Worm (Caenorhabditis elegans) whole organism, early embryonic: ENCODE measurements around the gene sra-4.

Experiments used
- aly-1 ChIP-seq: sonication (generic microtip); optimal IDR thresholded peaks from 2 replicates; lab custom pipeline; 2016; ENCODE audit warnings: missing genetic modification characterization, missing compliant biosample characterization
- ama-1 ChIP-seq: fragments of 150-350 bp; optimal IDR thresholded peaks from 2 replicates; lab custom pipeline; 2014
- ceh-13 ChIP-seq: fragments of 200-800 bp; sonication (Bioruptor generic); optimal IDR thresholded peaks from 2 replicates; lab custom pipeline; 2018; ENCODE audit warnings: mild to moderate bottlenecking, missing genetic modification characterization, missing compliant biosample characterization
- ceh-36 ChIP-seq: sonication (generic microtip); optimal IDR thresholded peaks from 2 replicates; lab custom pipeline; 2016; ENCODE audit warnings: missing genetic modification characterization, inconsistent platforms, missing compliant biosample characterization
- flt-1 ChIP-seq: fragments of 200-800 bp; sonication (Bioruptor generic); IDR thresholded peaks from 2 replicates; pipeline ENCODE4 v1.3.6; 2022; ENCODE audit warnings: missing genetic modification characterization, missing compliant biosample characterization
- hmg-4 ChIP-seq: fragments of 200-800 bp; sonication (Bioruptor generic); optimal IDR thresholded peaks from 2 replicates; lab custom pipeline; 2018; ENCODE audit warnings: mild to moderate bottlenecking, missing genetic modification characterization, missing compliant biosample characterization
- scrt-1 ChIP-seq: fragments of 200-800 bp; sonication (Bioruptor generic); IDR thresholded peaks from 2 replicates; pipeline ENCODE4 v1.3.6; 2022; ENCODE audit warnings: missing genetic modification characterization, missing compliant biosample characterization
- tra-4 ChIP-seq: sonication (generic microtip); optimal IDR thresholded peaks from 2 replicates; lab custom pipeline; 2017; ENCODE audit warnings: missing genetic modification characterization, missing compliant biosample characterization

- TF ChIP-seq ceh-13 (GFP tag; lab: Kevin White, UChicago), result no peak
- no peak for TF ChIP-seq tra-4 (tag; lab: Kevin White, UChicago)
- no peak for TF ChIP-seq aly-1 (tag; lab: Kevin White, UChicago)
- no peak for TF ChIP-seq ceh-36 (tag; lab: Kevin White, UChicago)
- TF ChIP-seq scrt-1 (GFP tag; lab: Robert Waterston, UW), result no peak
- TF ChIP-seq ama-1, result no peak
- no peak for TF ChIP-seq hmg-4 (GFP tag; lab: Kevin White, UChicago)
- no peak for TF ChIP-seq flt-1 (GFP tag; lab: Robert Waterston, UW)
Observed at ce11 chrII:9540723-9541122, 2.0 kb downstream of the sra-4 start, which contains the start of gene sra-3.
